Worm (Caenorhabditis elegans): Measurements from ENCODE around the gene lgc-45.

lgc-45 gene

DNA sequence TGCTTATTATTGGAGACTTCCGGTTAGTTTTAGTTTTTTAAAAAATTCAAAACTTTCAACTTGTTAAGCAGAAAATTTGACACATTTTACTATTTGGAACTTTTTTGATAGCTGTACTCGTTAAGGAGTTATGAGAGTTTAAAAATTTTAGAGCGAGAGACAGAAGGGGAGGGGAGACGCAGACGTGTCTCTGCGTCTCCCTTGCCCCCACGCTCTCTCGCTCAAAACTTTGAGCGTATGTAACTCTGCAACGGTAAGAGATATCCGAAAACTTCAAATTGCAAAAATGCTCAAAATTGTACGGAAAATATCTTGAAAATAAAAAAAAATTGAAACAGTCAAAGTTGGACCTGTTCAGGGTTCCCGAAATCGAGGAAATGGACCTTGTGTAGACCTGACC lies 41.1 kb upstream of the lgc-45 start:
- TF ChIP-seq arid-1 (GFP tag; conservative IDR thresholded peaks at IDR 0.05): no peak
- TF ChIP-seq aly-2 (tag; optimal IDR thresholded peaks at IDR 0.05): no peak
- no peak for TF ChIP-seq spr-1 (tag; optimal IDR thresholded peaks at IDR 0.05)
- no peak for TF ChIP-seq unc-39 (tag; optimal IDR thresholded peaks at IDR 0.05)
- no peak for TF ChIP-seq mdt-29 (GFP tag; IDR thresholded peaks at IDR 0.05)
- TF ChIP-seq Y48G9A.11 (GFP tag; IDR thresholded peaks at IDR 0.05): no peak
- TF ChIP-seq nhr-76 (tag; optimal IDR thresholded peaks at IDR 0.05): no peak
- no peak for TF ChIP-seq nhr-111 (GFP tag; optimal IDR thresholded peaks at IDR 0.05)
- no peak for TF ChIP-seq egl-43 (GFP tag; IDR thresholded peaks at IDR 0.05)
- no peak for TF ChIP-seq lin-38 (GFP tag; IDR thresholded peaks at IDR 0.05)
- no peak for TF ChIP-seq daf-16 (GFP tag; optimal IDR thresholded peaks at IDR 0.05)
- TF ChIP-seq daf-16 (tag; optimal IDR thresholded peaks at IDR 0.05): no peak
- no peak for TF ChIP-seq nhr-237 (tag; optimal IDR thresholded peaks at IDR 0.05)
- TF ChIP-seq dmd-8 (GFP tag; IDR thresholded peaks at IDR 0.05): no peak
- no peak for TF ChIP-seq dmd-9 (GFP tag; IDR thresholded peaks at IDR 0.05)
- no peak for TF ChIP-seq nhr-11 (tag; optimal IDR thresholded peaks at IDR 0.05)
- TF ChIP-seq D1046.2 (GFP tag; IDR thresholded peaks at IDR 0.05): no peak
- TF ChIP-seq F37D6.2 (tag; optimal IDR thresholded peaks at IDR 0.05): no peak

ce11 chrII:3518961-3519544 lies 38.2 kb upstream of the lgc-45 start, which contains the start of gene clec-126:
Gene clec-126 (plus strand): TSS chrII:3519494.
- TF ChIP-seq dmd-6 (GFP tag; IDR thresholded peaks at IDR 0.05) (peak; percentile 64), fos-1 (tag; optimal IDR thresholded peaks at IDR 0.05) (no peak), lin-29 (GFP tag; IDR thresholded peaks at IDR 0.05) (0 out of 2 replicates have a peak, but pooled peaks have one; percentile 10), unc-39 (tag; optimal IDR thresholded peaks at IDR 0.05) (no peak), nhr-77 (tag; optimal IDR thresholded peaks at IDR 0.05) (peak; percentile 74), unc-130 (GFP tag; optimal IDR thresholded peaks at IDR 0.05) (peak; percentile 68), dmd-8 (GFP tag; IDR thresholded peaks at IDR 0.05) (no peak; the same call in 1 of the 2 replicates), nhr-11 (tag; optimal IDR thresholded peaks at IDR 0.05) (no peak), lsy-2 (tag; optimal IDR thresholded peaks at IDR 0.05) (peak; percentile 27 to 85), dpl-1 (GFP tag; optimal IDR thresholded peaks at IDR 0.05) (peak; percentile 47), sdz-12 (GFP tag; optimal IDR thresholded peaks at IDR 0.05) (peak; percentile 34), lin-13 (GFP tag; optimal IDR thresholded peaks at IDR 0.05) (peak; percentile 91), dve-1 (tag; optimal IDR thresholded peaks at IDR 0.05; ENCODE audit: insufficient read depth) (peak; percentile 99), T26A8.4 (GFP tag; IDR thresholded peaks at IDR 0.05) (peak; percentile 80), hif-1 (tag; optimal IDR thresholded peaks at IDR 0.05) (peak in 1 of 2 experiments; percentile 45), F37D6.2 (tag; optimal IDR thresholded peaks at IDR 0.05) (peak; percentile 63), lin-38 (GFP tag; IDR thresholded peaks at IDR 0.05) (peak; percentile 86), lin-39 (tag; optimal IDR thresholded peaks at IDR 0.05) (no peak), F10B5.3 (tag; optimal IDR thresholded peaks at IDR 0.05) (peak; percentile 48), ama-1 (optimal IDR thresholded peaks at IDR 0.05) (no peak), ceh-28 (tag; optimal IDR thresholded peaks at IDR 0.05) (no peak), rbr-2 (tag; optimal IDR thresholded peaks at IDR 0.05) (peak; percentile 83), D1046.2 (GFP tag; IDR thresholded peaks at IDR 0.05) (peak; percentile 73; the same call in 1 of the 2 replicates), ctbp-1 (GFP tag; IDR thresholded peaks at IDR 0.05) (peak; percentile 74), set-16 (GFP tag; IDR thresholded peaks at IDR 0.05) (peak; percentile 43; the same call in 1 of the 2 replicates), mdl-1 (tag; optimal IDR thresholded peaks at IDR 0.05) (peak in 1 of 2 experiments; percentile 11), nhr-42 (GFP tag; IDR thresholded peaks at IDR 0.05) (no peak; the same call in 1 of the 2 replicates), aha-1 (tag) (peak; percentile 98), mxl-3 (GFP tag; optimal IDR thresholded peaks at IDR 0.05) (peak; percentile 63), zfp-3 (GFP tag; conservative IDR thresholded peaks at IDR 0.05) (0 out of 2 replicates have a peak, but pooled peaks have one; percentile 11), lir-3 (tag; optimal IDR thresholded peaks at IDR 0.05) (peak; percentile 74), tag-97 (GFP tag; IDR thresholded peaks at IDR 0.05) (no peak), madf-9 (GFP tag; conservative IDR thresholded peaks at IDR 0.05) (peak; percentile 77), mes-2 (tag; optimal IDR thresholded peaks at IDR 0.05; ENCODE audit: poor library complexity, severe bottlenecking) (peak; percentile 58), pha-4 (GFP tag; IDR thresholded peaks at IDR 0.05) (peak; percentile 74; the same call in 1 of the 2 replicates), pha-4 (tag; optimal IDR thresholded peaks at IDR 0.05) (peak; percentile 27), jun-1 (tag; optimal IDR thresholded peaks at IDR 0.05) (peak; percentile 60)
